Worm (Caenorhabditis elegans) whole organism, L2 larva: ENCODE results near the gene srx-29.

Experiments
- C34F6.9 ChIP-seq: fragments of 150-350 bp; optimal IDR thresholded peaks from 2 replicates; lab custom pipeline; 2014; ENCODE audit warnings: missing biosample characterization, missing genetic modification characterization
- F13H6.1 ChIP-seq: sonication (generic microtip); optimal IDR thresholded peaks from 2 replicates; lab custom pipeline; 2016; ENCODE audit warnings: missing genetic modification characterization, missing compliant biosample characterization
- Y55F3AM.14 ChIP-seq: fragments of 200-800 bp; sonication (Bioruptor generic); optimal IDR thresholded peaks from 2 replicates; lab custom pipeline; 2018; ENCODE audit warnings: mild to moderate bottlenecking, missing genetic modification characterization, missing compliant biosample characterization
- ZK546.5 ChIP-seq: sonication (generic microtip); optimal IDR thresholded peaks from 2 replicates; lab custom pipeline; 2017; ENCODE audit warnings: missing biosample characterization, missing genetic modification characterization
- alr-1 ChIP-seq: fragments of 150-350 bp; optimal IDR thresholded peaks from 2 replicates; lab custom pipeline; 2014; ENCODE audit warnings: missing biosample characterization, missing genetic modification characterization
- aly-2 ChIP-seq: fragments of 150-350 bp; optimal IDR thresholded peaks from 2 replicates; lab custom pipeline; 2014; ENCODE audit warnings: missing biosample characterization, missing genetic modification characterization
- ama-1 ChIP-seq: fragments of 150-350 bp; optimal IDR thresholded peaks from 2 replicates; lab custom pipeline; 2018; ENCODE audit warnings: inconsistent platforms
- blmp-1 ChIP-seq: sonication (generic microtip); optimal IDR thresholded peaks from 2 replicates; lab custom pipeline; 2017; ENCODE audit warnings: missing genetic modification characterization, mild to moderate bottlenecking, missing compliant biosample characterization, antibody characterized with exemption, moderate library complexity; ENCODE audit not compliant: insufficient read depth
- ceh-82 ChIP-seq: fragments of 150-350 bp; optimal IDR thresholded peaks from 2 replicates; lab custom pipeline; 2014; ENCODE audit warnings: missing biosample characterization, missing genetic modification characterization
- dmd-4 ChIP-seq: sonication (generic microtip); optimal IDR thresholded peaks from 2 replicates; lab custom pipeline; 2017; ENCODE audit warnings: missing biosample characterization, missing genetic modification characterization
- elt-1 ChIP-seq: fragments of 150-350 bp; optimal IDR thresholded peaks from 2 replicates; lab custom pipeline; 2014; ENCODE audit warnings: missing biosample characterization, missing genetic modification characterization
- fos-1 ChIP-seq: fragments of 150-350 bp; optimal IDR thresholded peaks from 2 replicates; lab custom pipeline; 2014; ENCODE audit warnings: missing biosample characterization, missing genetic modification characterization
- gmeb-1 ChIP-seq: fragments of 150-350 bp; optimal IDR thresholded peaks from 2 replicates; lab custom pipeline; 2014; ENCODE audit warnings: missing biosample characterization, missing genetic modification characterization
- lin-11 ChIP-seq: fragments of 150-350 bp; sonication (generic microtip); optimal IDR thresholded peaks from 2 replicates; lab custom pipeline; 2014; ENCODE audit warnings: missing biosample characterization, missing genetic modification characterization, inconsistent platforms, mixed read lengths
- lin-39 ChIP-seq: fragments of 150-350 bp; optimal IDR thresholded peaks from 2 replicates; lab custom pipeline; 2014; ENCODE audit warnings: missing biosample characterization, missing genetic modification reagents, missing genetic modification characterization
- mab-5 ChIP-seq: fragments of 150-350 bp; optimal IDR thresholded peaks from 2 replicates; lab custom pipeline; 2014; ENCODE audit warnings: missing biosample characterization, missing genetic modification characterization
- mbf-1 ChIP-seq: sonication (generic microtip); optimal IDR thresholded peaks from 2 replicates; lab custom pipeline; 2017; ENCODE audit warnings: missing biosample characterization, missing genetic modification characterization
- mdl-1 ChIP-seq, 2 experiments: fragments of 150-350 bp in 1 of 2; sonication (generic microtip) in 1 of 2; optimal IDR thresholded peaks; 2 replicates each; lab custom pipeline; 2017; ENCODE audit warnings: missing biosample characterization in 2 of 2, missing genetic modification characterization in 2 of 2
- nhr-10 ChIP-seq: sonication (generic microtip); optimal IDR thresholded peaks from 2 replicates; lab custom pipeline; 2017; ENCODE audit warnings: missing biosample characterization, missing genetic modification characterization
- nhr-21 ChIP-seq: fragments of 150-350 bp; optimal IDR thresholded peaks from 2 replicates; lab custom pipeline; 2014; ENCODE audit warnings: missing biosample characterization, missing genetic modification characterization
- nhr-237 ChIP-seq: fragments of 150-350 bp; optimal IDR thresholded peaks from 2 replicates; lab custom pipeline; 2014; ENCODE audit warnings: missing biosample characterization, missing genetic modification characterization
- nhr-25 ChIP-seq: fragments of 150-350 bp; sonication (generic microtip); optimal IDR thresholded peaks from 3 replicates; lab custom pipeline; 2014; ENCODE audit warnings: missing biosample characterization, missing genetic modification characterization
- nhr-6 ChIP-seq: fragments of 150-350 bp; optimal IDR thresholded peaks from 2 replicates; lab custom pipeline; 2014; ENCODE audit warnings: missing biosample characterization, missing genetic modification characterization
- nhr-77 ChIP-seq: fragments of 150-350 bp; optimal IDR thresholded peaks from 2 replicates; lab custom pipeline; 2014; ENCODE audit warnings: missing biosample characterization, missing genetic modification characterization
- peb-1 ChIP-seq: fragments of 150-350 bp; optimal IDR thresholded peaks from 2 replicates; lab custom pipeline; 2014; ENCODE audit warnings: missing biosample characterization, missing genetic modification characterization
- skn-1 ChIP-seq: sonication (generic microtip); optimal IDR thresholded peaks from 2 replicates; lab custom pipeline; 2017; ENCODE audit warnings: missing biosample characterization, missing genetic modification characterization
- sma-3 ChIP-seq: sonication (generic microtip); optimal IDR thresholded peaks from 2 replicates; lab custom pipeline; 2016; ENCODE audit warnings: missing genetic modification reagents, missing genetic modification characterization, missing compliant biosample characterization
- sma-9 ChIP-seq, 2 experiments: fragments of 150-350 bp in 1 of 2; sonication (generic microtip) in 1 of 2; optimal IDR thresholded peaks; 2 replicates each; lab custom pipeline; 2014 to 2016; ENCODE audit warnings: missing genetic modification characterization in 2 of 2, mild to moderate bottlenecking in 1 of 2, missing biosample characterization in 1 of 2, missing compliant biosample characterization in 1 of 2, missing genetic modification reagents in 1 of 2, moderate library complexity in 1 of 2
- unc-55 ChIP-seq: fragments of 150-350 bp; sonication (generic microtip); optimal IDR thresholded peaks from 3 replicates; lab custom pipeline; 2014; ENCODE audit warnings: missing biosample characterization, missing genetic modification reagents, missing genetic modification characterization
- unc-62 ChIP-seq: fragments of 150-350 bp; optimal IDR thresholded peaks from 2 replicates; lab custom pipeline; 2014; ENCODE audit warnings: missing biosample characterization, missing genetic modification reagents, missing genetic modification characterization
- zag-1 ChIP-seq: fragments of 150-350 bp; optimal IDR thresholded peaks from 2 replicates; lab custom pipeline; 2014; ENCODE audit warnings: missing biosample characterization, missing genetic modification characterization
- ztf-1 ChIP-seq: fragments of 200-800 bp; sonication (Bioruptor generic); conservative IDR thresholded peaks from 2 replicates; pipeline ENCODE4 v1.3.6; 2022; ENCODE audit warnings: missing genetic modification characterization, missing compliant biosample characterization
- ztf-4 ChIP-seq: fragments of 150-350 bp; optimal IDR thresholded peaks from 2 replicates; lab custom pipeline; 2014; ENCODE audit warnings: missing biosample characterization, missing genetic modification characterization

Gene srx-29

DNA sequence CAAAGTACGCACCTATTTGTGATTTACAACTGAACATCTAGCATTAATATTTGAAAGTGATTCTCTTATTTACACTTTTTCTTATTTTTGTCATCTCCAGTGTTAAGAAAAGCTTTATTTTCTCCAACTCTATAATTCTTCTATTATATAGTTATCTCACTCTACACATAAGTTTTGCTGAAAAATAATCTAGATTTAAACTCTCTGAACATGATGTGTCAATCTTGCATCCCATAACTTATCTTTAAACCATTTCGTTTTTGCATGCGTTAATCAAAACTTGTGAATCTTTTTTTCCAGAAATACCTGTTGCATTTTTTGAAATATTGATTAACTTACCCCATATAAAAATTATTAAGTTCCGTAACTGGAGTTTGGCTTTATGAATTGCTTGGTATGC lies 8.0 kb downstream of the srx-29 start, which contains the start of gene nhr-268:
TSS of gene nhr-268 (plus strand) at position 301 of the 400 bp plus-strand sequence.
- TF ChIP-seq mdl-1 (tag; optimal IDR thresholded peaks at IDR 0.05; lab: Kevin White, UChicago) (no peak), peb-1 (tag; lab: Kevin White, UChicago) (no peak), gmeb-1 (tag; lab: Kevin White, UChicago) (no peak), lin-39 (no peak)

DNA sequence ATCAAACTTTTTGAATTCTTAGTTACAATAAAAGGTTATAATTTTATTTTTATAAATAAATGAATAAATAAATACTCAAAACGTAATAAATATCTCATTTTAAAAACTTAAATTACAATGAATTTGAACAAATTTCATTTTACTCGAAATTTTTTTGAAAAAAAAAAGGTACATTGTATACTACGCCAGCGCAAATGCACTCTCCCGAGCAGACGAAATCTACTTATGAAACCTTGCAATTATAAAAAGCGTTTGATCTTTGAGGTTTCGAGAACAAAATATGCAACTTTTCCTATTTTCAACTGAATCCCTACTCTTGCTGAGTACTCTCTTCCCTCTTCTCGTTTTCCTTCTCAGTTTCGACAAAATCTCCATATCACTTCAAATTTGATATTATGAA lies 10.3 kb downstream of the srx-29 start, which contains the start of gene nhr-197:
TSS of gene nhr-197 (plus strand) at position 301 of the 400 bp plus-strand sequence.
- TF ChIP-seq mdl-1 (tag; optimal IDR thresholded peaks at IDR 0.05; lab: Kevin White, UChicago) (no peak), unc-62 (GFP tag; lab: Kevin White, UChicago) (no peak), elt-1 (tag; lab: Kevin White, UChicago) (no peak), skn-1 (no peak), mab-5 (no peak), ceh-82 (tag; lab: Kevin White, UChicago) (no peak), sma-3 (GFP tag; lab: Kevin White, UChicago) (no peak), gmeb-1 (tag; lab: Kevin White, UChicago) (no peak), nhr-6 (tag; lab: Kevin White, UChicago) (no peak), alr-1 (tag; lab: Kevin White, UChicago) (no peak), dmd-4 (tag; lab: Kevin White, UChicago) (no peak), ZK546.5 (tag; lab: Kevin White, UChicago) (no peak), aly-2 (tag; lab: Kevin White, UChicago) (no peak), fos-1 (tag; lab: Kevin White, UChicago) (no peak), Y55F3AM.14 (GFP tag; lab: Kevin White, UChicago) (no peak), F13H6.1 (no peak), nhr-237 (no peak)

DNA sequence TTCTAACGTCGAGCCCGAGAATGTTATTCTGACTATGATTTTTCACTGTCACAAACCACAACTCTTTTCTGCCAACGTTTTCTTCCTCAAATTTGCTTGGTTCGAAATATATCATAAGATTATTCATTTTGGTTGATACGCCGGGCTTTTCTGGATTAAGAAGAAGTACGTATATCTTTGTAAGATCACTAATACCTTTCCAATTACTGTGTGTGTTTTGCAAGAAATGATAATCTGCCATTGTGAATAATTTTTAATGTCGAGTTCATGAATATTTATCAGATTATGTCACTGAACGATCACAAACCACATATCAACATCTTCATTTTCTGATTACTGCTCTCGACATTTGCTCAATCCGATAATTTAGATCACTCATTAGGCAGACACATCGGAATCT lies 12.4 kb downstream of the srx-29 start, which contains the start of gene nhr-196:
TSS of gene nhr-196 (plus strand) at position 118 of the 400 bp plus-strand sequence.
- TF ChIP-seq ama-1 (lab: Kevin White, UChicago) (no peak), nhr-25 (no peak), fos-1 (tag; lab: Kevin White, UChicago) (no peak), nhr-10 (tag; lab: Kevin White, UChicago) (no peak), ztf-4 (no peak), blmp-1 (tag; lab: Kevin White, UChicago) (no peak), ceh-82 (tag; lab: Kevin White, UChicago) (no peak), lin-11 (tag; lab: Kevin White, UChicago) (no peak), nhr-21 (tag; lab: Kevin White, UChicago) (no peak), lin-39 (no peak), zag-1 (tag; lab: Kevin White, UChicago) (no peak), mab-5 (no peak)

DNA sequence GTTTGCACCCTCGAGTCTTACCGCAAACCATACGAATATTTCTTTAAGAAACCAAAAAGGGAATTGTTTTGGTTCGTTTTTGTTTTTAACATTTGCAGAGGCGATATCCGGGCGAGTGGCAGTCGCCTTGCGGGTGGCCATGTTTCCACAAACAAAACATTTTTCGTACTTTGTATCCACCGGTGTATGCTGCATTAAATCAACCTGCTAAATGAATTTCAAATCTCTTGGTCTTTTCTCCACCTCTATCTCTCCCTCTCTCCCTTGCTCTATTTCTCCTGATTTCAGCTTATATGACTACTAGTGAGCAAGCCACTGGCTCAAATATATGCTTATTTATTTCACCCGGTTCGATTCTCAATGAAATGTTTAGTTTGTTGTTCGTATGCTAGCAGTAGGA lies 20.8 kb downstream of the srx-29 start, which contains the start of gene nhr-52:
TSS of gene nhr-52 (plus strand) at position 301 of the 400 bp plus-strand sequence.
- TF ChIP-seq unc-55 (no peak), nhr-77 (tag; lab: Kevin White, UChicago) (no peak), nhr-6 (tag; lab: Kevin White, UChicago) (no peak), unc-62 (GFP tag; lab: Kevin White, UChicago) (no peak), Y55F3AM.14 (GFP tag; lab: Kevin White, UChicago) (no peak)
- TF ChIP-seq, all 48 proteins: peak for 0

DNA sequence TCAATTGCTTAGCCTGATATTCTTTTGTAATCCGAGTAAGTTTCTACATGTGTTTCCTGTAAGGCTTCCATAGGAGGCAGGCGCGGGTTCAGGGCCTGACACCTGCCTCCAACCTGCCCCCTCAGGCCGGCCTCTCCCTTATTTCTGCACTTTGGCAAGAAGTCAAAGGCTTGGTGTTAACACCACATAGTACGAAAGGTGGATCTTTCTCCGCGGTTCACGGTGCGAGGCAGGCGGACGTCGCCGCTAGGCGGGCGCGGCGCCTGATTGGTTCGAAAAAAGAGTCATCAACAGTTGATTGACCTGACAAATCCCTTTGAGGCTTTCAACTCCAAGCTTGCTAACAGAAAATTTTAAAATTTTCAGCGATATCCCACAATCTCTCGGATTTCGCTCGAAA lies 23.1 kb downstream of the srx-29 start:
- no peak for TF ChIP-seq mbf-1 (tag; lab: Kevin White, UChicago)
- TF ChIP-seq F13H6.1 = no peak
- no peak for TF ChIP-seq ceh-82 (tag; lab: Kevin White, UChicago)
- TF ChIP-seq, all 48 proteins: peak for 0

DNA sequence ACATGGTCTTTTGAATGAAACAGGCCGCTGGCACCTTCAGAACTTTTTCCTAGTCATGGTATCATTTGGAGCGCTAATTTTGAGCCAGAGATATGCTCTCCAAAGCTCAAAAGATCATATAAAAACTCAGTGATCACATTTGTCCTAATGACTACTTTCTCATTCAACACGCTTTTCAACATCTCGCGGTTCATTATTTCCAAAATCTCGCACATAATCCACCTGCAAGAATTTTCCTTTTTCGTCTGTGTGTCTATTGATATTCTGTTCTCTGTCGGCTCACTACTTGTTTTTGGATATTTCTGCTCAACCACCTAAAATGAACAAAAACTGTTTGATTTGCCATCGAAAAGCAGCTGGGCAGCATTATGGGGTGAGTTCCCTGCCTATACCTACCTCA lies 24.3 kb downstream of the srx-29 start, which contains the start of gene nhr-51:
TSS of gene nhr-51 (plus strand) at position 301 of the 400 bp plus-strand sequence.
- TF ChIP-seq C34F6.9 (tag; lab: Kevin White, UChicago) (no peak), sma-9 (GFP tag; optimal IDR thresholded peaks at IDR 0.05; lab: Kevin White, UChicago) (no peak), sma-9 (tag; optimal IDR thresholded peaks at IDR 0.05; lab: Kevin White, UChicago) (no peak), gmeb-1 (tag; lab: Kevin White, UChicago) (no peak), zag-1 (tag; lab: Kevin White, UChicago) (no peak), ztf-1 (no peak), lin-39 (no peak), skn-1 (no peak), dmd-4 (tag; lab: Kevin White, UChicago) (no peak)
